In genomic region chrX:9749745-9750144, dm6 we compare ENCODE assay signal across 2 fruit fly cellular contexts.
TF ChIP-seq lines count a peak whose summit lies in the region.

No protein-coding gene starts in this region.

- TF ChIP-seq CTCF in whole organism, embryonic (GFP tag; optimal IDR thresholded peaks at IDR 0.05; lab: Kevin White, UChicago): no peak

TF ChIP-seq in whole organism, embryonic, 481 proteins besides CTCF, POLR2A, EP300 and RAD21 (continues in another document):
- TF ChIP-seq Hmx (GFP tag; optimal IDR thresholded peaks at IDR 0.05; lab: Kevin White, UChicago): no peak
- TF ChIP-seq da (GFP tag; optimal IDR thresholded peaks at IDR 0.05; lab: Kevin White, UChicago): no peak
- no peak for TF ChIP-seq wor (GFP tag; IDR thresholded peaks at IDR 0.05; lab: Robert Waterston, UW)
- peak in 1 of 2 experiments; percentile 28 for TF ChIP-seq Trl (optimal IDR thresholded peaks at IDR 0.05; lab: Kevin White, UChicago)
- no peak for TF ChIP-seq Trl (GFP tag; optimal IDR thresholded peaks at IDR 0.05; lab: Kevin White, UChicago)
- no peak for TF ChIP-seq Doc2 (GFP tag; IDR thresholded peaks at IDR 0.05; lab: Robert Waterston, UW)
- no peak for TF ChIP-seq her (GFP tag; optimal IDR thresholded peaks at IDR 0.05; lab: Kevin White, UChicago)
- TF ChIP-seq odd (GFP tag; optimal IDR thresholded peaks at IDR 0.05; lab: Kevin White, UChicago): no peak
- no peak for TF ChIP-seq ATbp (GFP tag; optimal IDR thresholded peaks at IDR 0.05; lab: Kevin White, UChicago)
- TF ChIP-seq CG9797 (GFP tag; optimal IDR thresholded peaks at IDR 0.05; lab: Kevin White, UChicago): no peak
- TF ChIP-seq cato (GFP tag; optimal IDR thresholded peaks at IDR 0.05; lab: Kevin White, UChicago; ENCODE audit: borderline replicate concordance): no peak
- no peak for TF ChIP-seq Dad (GFP tag; optimal IDR thresholded peaks at IDR 0.05; lab: Kevin White, UChicago)
- TF ChIP-seq abd-A (tag; optimal IDR thresholded peaks at IDR 0.05; lab: Kevin White, UChicago): peak; percentile 76
- no peak for TF ChIP-seq CG9727 (GFP tag; optimal IDR thresholded peaks at IDR 0.05; lab: Kevin White, UChicago)
- TF ChIP-seq BEAF-32 (GFP tag; optimal IDR thresholded peaks at IDR 0.05; lab: Kevin White, UChicago): no peak
- no peak for TF ChIP-seq Atf3 (GFP tag; optimal IDR thresholded peaks at IDR 0.05; lab: Kevin White, UChicago)
- no peak for TF ChIP-seq CG4282 (GFP tag; optimal IDR thresholded peaks at IDR 0.05; lab: Kevin White, UChicago)
- no peak for TF ChIP-seq H15 (GFP tag; IDR thresholded peaks at IDR 0.05; lab: Robert Waterston, UW)
- no peak for TF ChIP-seq oc (tag; optimal IDR thresholded peaks at IDR 0.05; lab: Kevin White, UChicago)
- no peak for TF ChIP-seq CG4730 (GFP tag; IDR thresholded peaks at IDR 0.05; lab: Robert Waterston, UW)
- no peak for TF ChIP-seq CG32532 (GFP tag; IDR thresholded peaks at IDR 0.05; lab: Robert Waterston, UW)
- TF ChIP-seq Sry-β (GFP tag; optimal IDR thresholded peaks at IDR 0.05; lab: Kevin White, UChicago): no peak
- no peak for TF ChIP-seq crp (GFP tag; optimal IDR thresholded peaks at IDR 0.05; lab: Kevin White, UChicago)
- TF ChIP-seq CG6654 (GFP tag; optimal IDR thresholded peaks at IDR 0.05; lab: Kevin White, UChicago): no peak
- TF ChIP-seq B-H2 (GFP tag; optimal IDR thresholded peaks at IDR 0.05; lab: Kevin White, UChicago): no peak
- 0 out of 2 replicates have a peak, but pooled peaks have one; percentile 43 for TF ChIP-seq CG10321 (GFP tag; IDR thresholded peaks at IDR 0.05; lab: Robert Waterston, UW)
- no peak for TF ChIP-seq Bgb (GFP tag; IDR thresholded peaks at IDR 0.05; lab: Robert Waterston, UW; ENCODE audit: partially characterized antibody)
- no peak for TF ChIP-seq CG34422 (GFP tag; IDR thresholded peaks at IDR 0.05; lab: Robert Waterston, UW)
- TF ChIP-seq Eip74EF (GFP tag; optimal IDR thresholded peaks at IDR 0.05; lab: Kevin White, UChicago): no peak
- no peak for TF ChIP-seq CG17186 (GFP tag; optimal IDR thresholded peaks at IDR 0.05; lab: Kevin White, UChicago)
- TF ChIP-seq CG8089 (GFP tag; optimal IDR thresholded peaks at IDR 0.05; lab: Kevin White, UChicago): no peak
- TF ChIP-seq MTF-1 (GFP tag; optimal IDR thresholded peaks at IDR 0.05; lab: Kevin White, UChicago; ENCODE audit: borderline replicate concordance): no peak
- TF ChIP-seq tup (GFP tag; optimal IDR thresholded peaks at IDR 0.05; lab: Kevin White, UChicago): no peak
- TF ChIP-seq CG8281 (tag; optimal IDR thresholded peaks at IDR 0.05; lab: Kevin White, UChicago): peak; percentile 8
- TF ChIP-seq PHDP (tag; optimal IDR thresholded peaks at IDR 0.05; lab: Kevin White, UChicago): no peak
- no peak for TF ChIP-seq sob (GFP tag; IDR thresholded peaks at IDR 0.05; lab: Robert Waterston, UW)
- TF ChIP-seq cwo (GFP tag; optimal IDR thresholded peaks at IDR 0.05; lab: Kevin White, UChicago): no peak
- peak; percentile 35 for TF ChIP-seq Ets65A (GFP tag; lab: Kevin White, UChicago)
- TF ChIP-seq Drgx (GFP tag; IDR thresholded peaks at IDR 0.05; lab: Robert Waterston, UW): no peak
- TF ChIP-seq CG7786 (GFP tag; optimal IDR thresholded peaks at IDR 0.05; lab: Kevin White, UChicago): no peak
- TF ChIP-seq Rfx (GFP tag; IDR thresholded peaks at IDR 0.05; lab: Robert Waterston, UW): no peak
- TF ChIP-seq Sox102F (GFP tag; optimal IDR thresholded peaks at IDR 0.05; lab: Kevin White, UChicago): no peak
- TF ChIP-seq CG1647 (GFP tag; optimal IDR thresholded peaks at IDR 0.05; lab: Kevin White, UChicago): no peak
- no peak for TF ChIP-seq sim (GFP tag; IDR thresholded peaks at IDR 0.05; lab: Robert Waterston, UW)
- no peak for TF ChIP-seq CG6175 (GFP tag; IDR thresholded peaks at IDR 0.05; lab: Robert Waterston, UW)
- TF ChIP-seq Nf-YC (tag; optimal IDR thresholded peaks at IDR 0.05; lab: Kevin White, UChicago): peak; percentile 88
- TF ChIP-seq mam (GFP tag; optimal IDR thresholded peaks at IDR 0.05; lab: Kevin White, UChicago): no peak
- no peak for TF ChIP-seq caup (GFP tag; optimal IDR thresholded peaks at IDR 0.05; lab: Kevin White, UChicago; ENCODE audit: severe bottlenecking)

TF ChIP-seq in whole organism, prepupa, 60 proteins besides CTCF, POLR2A, EP300 and RAD21:
- TF ChIP-seq CG3032 (tag; optimal IDR thresholded peaks at IDR 0.05; lab: Kevin White, UChicago) (no peak), CG7368 (GFP tag; optimal IDR thresholded peaks at IDR 0.05; lab: Kevin White, UChicago) (no peak), svp (GFP tag; lab: Kevin White, UChicago) (peak; percentile 4), Eip93F (GFP tag; optimal IDR thresholded peaks at IDR 0.05; lab: Kevin White, UChicago) (no peak), spab (GFP tag; optimal IDR thresholded peaks at IDR 0.05; lab: Kevin White, UChicago) (no peak), fd59A (GFP tag; optimal IDR thresholded peaks at IDR 0.05; lab: Kevin White, UChicago) (no peak)
